Fruit fly (Drosophila melanogaster): Measurements from ENCODE around the gene JMJD7.

Gene JMJD7

dm6 chr3L:13494363-13495015, 44.4 kb upstream of the JMJD7 start:
- TF ChIP-seq eyg (GFP tag; optimal IDR thresholded peaks at IDR 0.05) (no peak), CG12155 (GFP tag; optimal IDR thresholded peaks at IDR 0.05) (no peak), wek (GFP tag; optimal IDR thresholded peaks at IDR 0.05) (no peak), CG3995 (GFP tag; optimal IDR thresholded peaks at IDR 0.05) (no peak), Myb (GFP tag; optimal IDR thresholded peaks at IDR 0.05) (no peak), CG10543 (GFP tag; optimal IDR thresholded peaks at IDR 0.05) (peak; percentile 66), Ada2b (GFP tag; IDR thresholded peaks at IDR 0.05) (no peak), peb (GFP tag; IDR thresholded peaks at IDR 0.05) (no peak), CG14860 (GFP tag; IDR thresholded peaks at IDR 0.05; ENCODE audit: partially characterized antibody) (no peak), chinmo (GFP tag; IDR thresholded peaks at IDR 0.05; ENCODE audit: partially characterized antibody) (peak; percentile 64; the same call in 1 of the 4 replicates), gem (tag; optimal IDR thresholded peaks at IDR 0.05) (no peak), mam (GFP tag; optimal IDR thresholded peaks at IDR 0.05) (no peak), run (tag; optimal IDR thresholded peaks at IDR 0.05) (no peak), Nf-YA (GFP tag; IDR thresholded peaks at IDR 0.05) (no peak), HLH4C (GFP tag; IDR thresholded peaks at IDR 0.05; ENCODE audit: partially characterized antibody) (no peak), crol (GFP tag; IDR thresholded peaks at IDR 0.05) (0 out of 2 replicates have a peak, but pooled peaks have one; percentile 20), tll (GFP tag; optimal IDR thresholded peaks at IDR 0.05) (no peak), Hey (tag; optimal IDR thresholded peaks at IDR 0.05) (no peak), Atf6 (GFP tag; IDR thresholded peaks at IDR 0.05) (no peak), CG13424 (tag; optimal IDR thresholded peaks at IDR 0.05) (no peak), ATbp (GFP tag; optimal IDR thresholded peaks at IDR 0.05) (no peak), Med (GFP tag) (peak; percentile 74), croc (GFP tag; conservative IDR thresholded peaks at IDR 0.05) (no peak), kni (GFP tag; optimal IDR thresholded peaks at IDR 0.05) (no peak), CG7271 (tag; optimal IDR thresholded peaks at IDR 0.05) (no peak), Blimp-1 (GFP tag; optimal IDR thresholded peaks at IDR 0.05) (peak; percentile 62), H15 (GFP tag; IDR thresholded peaks at IDR 0.05) (no peak), chm (GFP tag; IDR thresholded peaks at IDR 0.05) (peak; percentile 38; the same call in 1 of the 2 replicates), exex (tag; optimal IDR thresholded peaks at IDR 0.05) (no peak), Meics (GFP tag; optimal IDR thresholded peaks at IDR 0.05) (no peak), CG2202 (tag; optimal IDR thresholded peaks at IDR 0.05) (no peak), CG15601 (tag; optimal IDR thresholded peaks at IDR 0.05) (no peak), CG17328 (GFP tag; IDR thresholded peaks at IDR 0.05) (peak; percentile 20; the same call in 1 of the 2 replicates), CG14710 (tag; optimal IDR thresholded peaks at IDR 0.05) (no peak), dmrt11E (tag; optimal IDR thresholded peaks at IDR 0.05) (no peak), aop (GFP tag; IDR thresholded peaks at IDR 0.05) (no peak), CG12104 (GFP tag; optimal IDR thresholded peaks at IDR 0.05) (no peak), CG16815 (GFP tag; optimal IDR thresholded peaks at IDR 0.05) (no peak), ERR (GFP tag; optimal IDR thresholded peaks at IDR 0.05) (no peak), CG9932 (GFP tag; IDR thresholded peaks at IDR 0.05) (no peak; the same call in 1 of the 2 replicates), CG10654 (GFP tag; optimal IDR thresholded peaks at IDR 0.05) (no peak), Hr39 (optimal IDR thresholded peaks at IDR 0.05) (no peak), cas (GFP tag; IDR thresholded peaks at IDR 0.05) (no peak), Side (GFP tag; optimal IDR thresholded peaks at IDR 0.05) (no peak), usp (GFP tag; optimal IDR thresholded peaks at IDR 0.05) (no peak), CoRest (tag; optimal IDR thresholded peaks at IDR 0.05) (no peak), bcd (GFP tag; optimal IDR thresholded peaks at IDR 0.05) (no peak), CG11696 (GFP tag; IDR thresholded peaks at IDR 0.05) (0 out of 2 replicates have a peak, but pooled peaks have one; percentile 14), ind (GFP tag; optimal IDR thresholded peaks at IDR 0.05) (no peak), CG9437 (GFP tag; optimal IDR thresholded peaks at IDR 0.05) (no peak)

All from whole organism, embryonic.